Fruit fly (Drosophila melanogaster) Kc167 (cell line): Measurements from ENCODE around the gene dsf.

Experiments used
- Myc ChIP-seq: fragments of >200 bp; optimal IDR thresholded peaks from 2 replicates; lab custom pipeline; 2017; ENCODE audit warnings: missing external identifiers
- h ChIP-seq: fragments of >200 bp; optimal IDR thresholded peaks from 3 replicates; lab custom pipeline; 2018; ENCODE audit warnings: missing external identifiers
- ttk ChIP-seq: sonication (Bioruptor generic); optimal IDR thresholded peaks from 2 replicates; lab custom pipeline; 2017; ENCODE audit warnings: missing external identifiers

dm6 chr2L:5988115-5989092, 62.7 kb downstream of the dsf start:
- TF ChIP-seq Myc, result no peak
- TF ChIP-seq h (lab: Kevin White, UChicago), result no peak
- TF ChIP-seq ttk (lab: Kevin White, UChicago), result no peak
